Worm (Caenorhabditis elegans): ENCODE measurements around the gene C09G12.17.

Gene C09G12.17

DNA sequence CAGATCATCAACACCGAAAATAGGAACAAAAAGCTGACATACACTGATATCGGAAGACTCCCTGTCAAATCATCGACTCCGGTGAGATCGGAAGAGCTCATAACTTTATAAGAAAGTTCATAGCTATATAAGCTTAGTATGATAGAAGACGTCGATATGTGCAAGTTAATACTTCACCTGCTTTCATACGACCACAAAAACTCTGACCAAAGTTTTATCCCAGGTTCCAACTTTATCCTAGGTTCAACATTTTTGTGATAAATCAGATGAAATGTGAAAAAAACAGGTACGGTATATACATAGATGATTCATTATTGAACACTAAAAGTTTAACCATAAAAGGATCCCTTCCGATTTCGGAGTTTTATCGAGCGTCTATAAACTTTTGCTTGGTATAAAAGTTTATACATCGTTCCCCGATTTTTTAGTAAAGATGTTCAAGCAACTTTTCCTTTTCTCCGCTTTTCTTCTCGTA lies 17.3 kb downstream of the C09G12.17 start, which contains the start of the genes srz-70 and C09G12.5:
Gene srz-70 (minus strand): TSS at position 101 of the 475 bp plus-strand sequence.
Gene C09G12.5 (plus strand): TSS at position 425 of the 475 bp plus-strand sequence.
- TF ChIP-seq klf-2 (GFP tag; conservative IDR thresholded peaks at IDR 0.05) = no peak
- no peak for TF ChIP-seq med-1 (GFP tag; optimal IDR thresholded peaks at IDR 0.05; ENCODE audit: insufficient read depth)
- TF ChIP-seq flt-1 (GFP tag; IDR thresholded peaks at IDR 0.05) = no peak
- no peak for TF ChIP-seq T22C8.4 (GFP tag; IDR thresholded peaks at IDR 0.05)
- no peak for TF ChIP-seq ztf-23 (GFP tag; IDR thresholded peaks at IDR 0.05)
- no peak for TF ChIP-seq tab-1 (GFP tag; IDR thresholded peaks at IDR 0.05)
- no peak for TF ChIP-seq cog-1 (tag; optimal IDR thresholded peaks at IDR 0.05)
- TF ChIP-seq ztf-29 (GFP tag; IDR thresholded peaks at IDR 0.05) = no peak

DNA sequence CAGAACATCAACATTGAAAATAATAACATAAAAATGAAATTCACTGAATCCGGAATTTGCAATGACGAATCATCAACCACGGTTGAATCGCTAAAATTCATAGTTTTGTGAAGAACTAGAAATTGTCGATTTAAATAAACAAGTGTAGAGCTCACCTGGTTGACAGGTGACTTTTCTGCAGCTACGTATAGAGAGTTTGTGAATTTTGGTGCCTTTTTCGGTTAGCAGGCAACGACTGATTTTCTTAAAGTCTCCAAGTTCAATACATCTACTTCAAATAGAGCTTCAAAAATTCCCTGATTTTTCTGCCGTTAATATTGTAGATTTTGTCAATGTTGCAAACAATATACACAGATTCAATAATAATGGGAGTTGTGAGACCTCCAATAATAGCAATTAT lies 19.1 kb downstream of the C09G12.17 start, which contains the start of gene srz-69:
Gene srz-69 (minus strand): TSS at position 101 of the 400 bp plus-strand sequence.
- TF ChIP-seq med-1 (GFP tag; optimal IDR thresholded peaks at IDR 0.05; ENCODE audit: insufficient read depth) = no peak
- TF ChIP-seq T22C8.4 (GFP tag; IDR thresholded peaks at IDR 0.05) = no peak
- no peak for TF ChIP-seq ztf-29 (GFP tag; IDR thresholded peaks at IDR 0.05)
- TF ChIP-seq tab-1 (GFP tag; IDR thresholded peaks at IDR 0.05) = no peak
- no peak for TF ChIP-seq ref-1 (GFP tag; conservative IDR thresholded peaks at IDR 0.05)
- TF ChIP-seq flt-1 (GFP tag; IDR thresholded peaks at IDR 0.05) = no peak
- no peak for TF ChIP-seq cog-1 (tag; optimal IDR thresholded peaks at IDR 0.05)
- no peak for TF ChIP-seq ztf-23 (GFP tag; IDR thresholded peaks at IDR 0.05)
- no peak for TF ChIP-seq klf-2 (GFP tag; conservative IDR thresholded peaks at IDR 0.05)

DNA sequence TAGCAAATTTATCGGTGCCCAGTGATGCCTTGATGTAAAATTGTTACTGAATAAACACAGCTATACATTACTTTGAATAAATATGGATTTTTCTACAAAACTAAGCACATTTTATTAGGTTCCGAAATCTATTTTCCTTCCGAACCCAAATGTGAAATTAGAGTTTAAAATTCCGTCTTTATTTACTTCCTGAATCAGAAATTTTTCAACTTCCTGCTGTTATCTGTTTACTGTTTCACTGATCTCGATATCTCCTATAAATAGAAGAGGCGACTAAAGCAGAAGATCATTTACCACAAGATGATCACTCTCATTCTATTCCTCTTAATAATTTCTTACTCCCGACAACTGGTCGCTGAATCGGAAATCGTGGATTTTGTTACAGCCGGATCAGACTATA lies 26.5 kb downstream of the C09G12.17 start, which contains the start of gene F58E2.2:
Gene F58E2.2 (plus strand): TSS at position 301 of the 400 bp plus-strand sequence.
- TF ChIP-seq flt-1 (GFP tag; IDR thresholded peaks at IDR 0.05) (no peak), klf-2 (GFP tag; conservative IDR thresholded peaks at IDR 0.05) (no peak), med-1 (GFP tag; optimal IDR thresholded peaks at IDR 0.05; ENCODE audit: insufficient read depth) (no peak), ztf-23 (GFP tag; IDR thresholded peaks at IDR 0.05) (no peak), T22C8.4 (GFP tag; IDR thresholded peaks at IDR 0.05) (no peak), ztf-29 (GFP tag; IDR thresholded peaks at IDR 0.05) (no peak), cog-1 (tag; optimal IDR thresholded peaks at IDR 0.05) (no peak)

DNA sequence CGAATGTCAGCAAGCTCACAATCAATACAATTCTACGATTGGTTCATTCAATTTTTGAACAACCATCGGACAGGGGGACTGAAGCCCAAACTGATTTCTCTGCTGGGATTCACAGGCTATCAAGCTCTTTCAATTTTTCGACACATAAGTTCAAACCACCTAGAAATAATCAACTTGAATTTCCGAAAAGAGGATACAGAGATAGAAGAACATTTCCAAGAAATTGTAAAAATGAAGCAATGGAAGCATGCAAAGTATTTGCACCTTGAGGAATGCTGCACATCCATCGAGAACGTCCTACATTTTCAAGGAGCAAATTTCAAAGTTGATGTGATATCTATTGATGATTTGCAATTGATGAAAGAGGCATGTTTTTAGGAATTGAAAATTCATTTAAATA lies 28.5 kb downstream of the C09G12.17 start:
- TF ChIP-seq ztf-29 (GFP tag; IDR thresholded peaks at IDR 0.05) = no peak
- no peak for TF ChIP-seq klf-2 (GFP tag; conservative IDR thresholded peaks at IDR 0.05)
- TF ChIP-seq med-1 (GFP tag; optimal IDR thresholded peaks at IDR 0.05; ENCODE audit: insufficient read depth) = no peak
- TF ChIP-seq ref-1 (GFP tag; conservative IDR thresholded peaks at IDR 0.05) = no peak
- TF ChIP-seq T22C8.4 (GFP tag; IDR thresholded peaks at IDR 0.05) = no peak
- TF ChIP-seq tab-1 (GFP tag; IDR thresholded peaks at IDR 0.05) = no peak
- TF ChIP-seq cog-1 (tag; optimal IDR thresholded peaks at IDR 0.05) = no peak
- TF ChIP-seq flt-1 (GFP tag; IDR thresholded peaks at IDR 0.05) = no peak

DNA sequence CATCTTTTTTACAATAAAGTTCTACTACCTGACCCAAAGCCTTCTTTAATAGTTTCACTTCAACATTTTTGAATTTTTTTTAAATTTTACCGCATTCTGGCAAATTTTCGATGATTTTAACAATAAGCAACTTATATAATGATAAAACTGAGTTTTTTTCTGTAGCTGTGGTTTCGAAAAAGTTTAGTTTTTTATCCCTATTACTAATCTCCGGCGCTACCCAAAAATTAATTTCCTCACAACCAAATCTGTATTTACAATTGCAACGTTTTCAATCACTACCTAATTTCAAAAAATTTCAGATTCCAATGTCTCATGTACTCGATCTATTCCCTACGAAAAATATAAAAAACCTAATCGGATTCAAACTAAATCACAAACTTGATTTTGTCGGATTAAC lies 29.1 kb downstream of the C09G12.17 start, which contains the start of gene F58E2.3:
Gene F58E2.3 (plus strand): TSS at position 301 of the 400 bp plus-strand sequence.
- TF ChIP-seq cog-1 (tag; optimal IDR thresholded peaks at IDR 0.05) (no peak), T22C8.4 (GFP tag; IDR thresholded peaks at IDR 0.05) (no peak), klf-2 (GFP tag; conservative IDR thresholded peaks at IDR 0.05) (no peak), flt-1 (GFP tag; IDR thresholded peaks at IDR 0.05) (no peak), ztf-23 (GFP tag; IDR thresholded peaks at IDR 0.05) (no peak), ref-1 (GFP tag; conservative IDR thresholded peaks at IDR 0.05) (no peak), ztf-29 (GFP tag; IDR thresholded peaks at IDR 0.05) (no peak), med-1 (GFP tag; optimal IDR thresholded peaks at IDR 0.05; ENCODE audit: insufficient read depth) (no peak), tab-1 (GFP tag; IDR thresholded peaks at IDR 0.05) (no peak)

DNA sequence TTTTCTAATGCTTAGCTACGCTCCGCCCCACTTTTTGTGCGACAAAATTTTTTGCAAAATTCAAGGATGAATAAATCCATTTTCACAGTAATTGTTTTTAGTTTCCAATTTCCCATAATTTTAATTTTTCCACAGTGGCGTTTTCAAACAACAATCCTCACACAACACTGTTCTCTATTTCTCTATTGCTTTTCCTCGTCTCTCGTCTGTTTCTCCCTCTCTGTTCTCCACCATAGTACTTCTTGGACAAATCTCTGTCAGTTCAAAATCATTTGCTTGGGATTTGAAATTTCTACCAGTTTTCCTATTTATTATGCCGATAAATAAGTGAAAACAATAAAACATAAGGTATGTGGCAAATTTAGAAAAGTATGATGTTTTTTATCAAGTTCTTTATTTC lies 33.0 kb downstream of the C09G12.17 start, which contains the start of gene F58E2.4:
Gene F58E2.4 (plus strand): TSS at position 134 of the 400 bp plus-strand sequence.
- TF ChIP-seq flt-1 (GFP tag; IDR thresholded peaks at IDR 0.05) (no peak), ztf-29 (GFP tag; IDR thresholded peaks at IDR 0.05) (no peak), T22C8.4 (GFP tag; IDR thresholded peaks at IDR 0.05) (no peak), cog-1 (tag; optimal IDR thresholded peaks at IDR 0.05) (no peak), med-1 (GFP tag; optimal IDR thresholded peaks at IDR 0.05; ENCODE audit: insufficient read depth) (no peak), ztf-23 (GFP tag; IDR thresholded peaks at IDR 0.05) (no peak), ref-1 (GFP tag; conservative IDR thresholded peaks at IDR 0.05) (no peak), tab-1 (GFP tag; IDR thresholded peaks at IDR 0.05) (no peak), klf-2 (GFP tag; conservative IDR thresholded peaks at IDR 0.05) (no peak)

DNA sequence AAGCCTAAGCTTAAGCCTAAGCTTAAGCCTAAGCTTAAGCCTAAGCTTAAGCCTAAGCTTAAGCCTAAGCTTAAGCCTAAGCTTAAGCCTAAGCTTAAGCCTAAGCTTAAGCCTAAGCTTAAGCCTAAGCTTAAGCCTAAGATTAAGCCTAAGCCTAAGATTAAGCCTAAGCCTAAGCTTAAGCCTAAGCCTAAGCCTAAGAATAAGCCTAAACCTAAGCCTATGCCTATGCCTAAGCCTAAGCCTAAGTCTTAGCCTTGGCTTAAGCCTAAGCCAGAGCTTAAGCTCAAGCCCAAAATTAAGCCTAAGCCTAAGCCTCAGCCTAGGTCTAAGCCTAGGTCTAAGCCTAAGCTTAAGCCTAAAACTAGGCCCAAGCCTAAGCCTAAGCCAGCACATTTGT lies 40.8 kb downstream of the C09G12.17 start:
- peak; percentile 75; the same call in 1 of the 2 replicates for TF ChIP-seq ztf-29 (GFP tag; IDR thresholded peaks at IDR 0.05)

DNA sequence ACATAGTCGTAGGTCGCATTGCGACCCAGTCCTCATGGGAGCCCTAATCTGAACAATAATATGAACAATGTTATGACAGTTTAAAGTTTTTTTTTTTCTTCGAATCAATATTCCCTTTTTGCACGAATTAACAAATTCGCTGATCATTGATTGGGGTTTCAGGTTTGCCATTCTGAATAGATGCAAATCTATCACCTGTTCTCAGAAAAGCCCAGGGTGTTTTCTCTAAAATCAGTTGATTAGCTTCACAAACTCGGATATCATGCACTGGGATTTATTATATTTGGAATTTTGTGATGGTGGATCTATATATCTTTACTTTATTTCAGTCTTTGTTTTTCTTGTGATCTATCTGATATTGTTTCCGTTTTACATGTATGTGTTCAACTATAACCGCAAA lies 42.9 kb downstream of the C09G12.17 start, which contains the start of gene srz-23:
Gene srz-23 (plus strand): TSS at position 263 of the 400 bp plus-strand sequence.
- TF ChIP-seq flt-1 (GFP tag; IDR thresholded peaks at IDR 0.05) (no peak), med-1 (GFP tag; optimal IDR thresholded peaks at IDR 0.05; ENCODE audit: insufficient read depth) (no peak), ztf-23 (GFP tag; IDR thresholded peaks at IDR 0.05) (no peak), cog-1 (tag; optimal IDR thresholded peaks at IDR 0.05) (no peak), ztf-29 (GFP tag; IDR thresholded peaks at IDR 0.05) (no peak), ref-1 (GFP tag; conservative IDR thresholded peaks at IDR 0.05) (no peak), tab-1 (GFP tag; IDR thresholded peaks at IDR 0.05) (no peak), klf-2 (GFP tag; conservative IDR thresholded peaks at IDR 0.05) (no peak), T22C8.4 (GFP tag; IDR thresholded peaks at IDR 0.05) (no peak)

DNA sequence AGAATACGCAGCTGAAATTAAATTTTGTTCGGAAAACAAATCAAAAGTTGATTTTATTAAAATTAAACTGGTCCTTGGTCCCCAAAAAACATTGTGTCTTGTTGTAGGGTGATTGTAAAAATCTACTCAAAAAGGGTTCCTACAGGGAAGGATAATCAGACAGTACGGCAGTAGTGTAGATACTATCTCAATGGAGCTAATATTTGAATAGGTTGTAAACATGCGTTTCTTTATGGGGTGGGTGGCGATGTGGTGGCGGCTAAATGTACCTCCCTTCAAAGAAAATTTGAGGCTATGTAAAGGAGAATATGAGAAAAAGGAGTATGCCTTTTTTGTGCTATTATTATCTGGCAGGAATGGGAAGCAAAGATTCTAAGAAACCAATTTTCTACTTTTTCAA lies 43.7 kb downstream of the C09G12.17 start:
- TF ChIP-seq tab-1 (GFP tag; IDR thresholded peaks at IDR 0.05) (no peak), T22C8.4 (GFP tag; IDR thresholded peaks at IDR 0.05) (no peak), cog-1 (tag; optimal IDR thresholded peaks at IDR 0.05) (no peak), med-1 (GFP tag; optimal IDR thresholded peaks at IDR 0.05; ENCODE audit: insufficient read depth) (no peak), flt-1 (GFP tag; IDR thresholded peaks at IDR 0.05) (no peak), ztf-29 (GFP tag; IDR thresholded peaks at IDR 0.05) (no peak), ztf-23 (GFP tag; IDR thresholded peaks at IDR 0.05) (no peak), ref-1 (GFP tag; conservative IDR thresholded peaks at IDR 0.05) (no peak), klf-2 (GFP tag; conservative IDR thresholded peaks at IDR 0.05) (no peak)

DNA sequence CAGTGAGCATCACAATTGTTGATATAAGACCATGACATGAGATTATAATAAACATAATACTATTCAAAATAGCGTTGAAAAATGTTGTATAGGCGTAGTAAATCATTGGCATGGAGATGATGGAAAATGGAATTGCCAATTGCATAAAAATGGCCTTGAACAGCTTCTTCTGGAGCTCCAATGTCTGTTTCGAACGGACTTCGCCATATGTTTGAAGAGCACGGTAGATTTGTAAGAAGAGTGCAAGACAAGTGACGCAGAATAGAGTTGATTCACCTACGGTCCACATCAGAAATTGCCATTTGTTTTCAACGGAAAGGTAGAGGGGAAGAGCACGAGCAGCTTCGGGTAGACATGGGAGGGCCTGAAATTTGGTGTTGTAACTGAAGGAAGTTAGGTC lies 48.9 kb downstream of the C09G12.17 start:
- TF ChIP-seq flt-1 (GFP tag; IDR thresholded peaks at IDR 0.05) = no peak
- TF ChIP-seq ref-1 (GFP tag; conservative IDR thresholded peaks at IDR 0.05) = no peak
- no peak for TF ChIP-seq med-1 (GFP tag; optimal IDR thresholded peaks at IDR 0.05; ENCODE audit: insufficient read depth)
- no peak for TF ChIP-seq ztf-23 (GFP tag; IDR thresholded peaks at IDR 0.05)
- no peak for TF ChIP-seq tab-1 (GFP tag; IDR thresholded peaks at IDR 0.05)
- TF ChIP-seq T22C8.4 (GFP tag; IDR thresholded peaks at IDR 0.05) = no peak
- no peak for TF ChIP-seq klf-2 (GFP tag; conservative IDR thresholded peaks at IDR 0.05)
- no peak for TF ChIP-seq ztf-29 (GFP tag; IDR thresholded peaks at IDR 0.05)
- no peak for TF ChIP-seq cog-1 (tag; optimal IDR thresholded peaks at IDR 0.05)

All from whole organism, midembryonic.